Fruit fly (Drosophila melanogaster) whole organism, embryonic: ENCODE measurements around the gene smo.

Experiments
- Bteb2 ChIP-seq: fragments of 200-800 bp; sonication (Bioruptor generic); optimal IDR thresholded peaks from 2 replicates; lab custom pipeline; 2016; ENCODE audit warnings: missing biosample characterization, missing genetic modification characterization
- CG11456 ChIP-seq: fragments of 200-800 bp; sonication (Bioruptor generic); IDR thresholded peaks from 3 replicates; pipeline ENCODE4 v1.3.6; 2022; ENCODE audit warnings: missing biosample characterization, missing genetic modification characterization
- CG12769 ChIP-seq: fragments of 200-800 bp; sonication (Bioruptor generic); optimal IDR thresholded peaks from 2 replicates; lab custom pipeline; 2019; ENCODE audit warnings: missing biosample characterization, mild to moderate bottlenecking, missing genetic modification characterization, moderate library complexity
- CG16815 ChIP-seq: fragments of 200-800 bp; sonication (Bioruptor generic); optimal IDR thresholded peaks from 3 replicates; lab custom pipeline; 2017; ENCODE audit warnings: missing biosample characterization, mild to moderate bottlenecking, missing genetic modification characterization
- CG17361 ChIP-seq: fragments of 200-800 bp; sonication (Bioruptor generic); IDR thresholded peaks from 3 replicates; pipeline ENCODE4 v1.3.6; 2022; ENCODE audit warnings: missing biosample characterization, missing genetic modification characterization
- CG17385 ChIP-seq: fragments of 200-800 bp; sonication (Bioruptor generic); optimal IDR thresholded peaks from 3 replicates; lab custom pipeline; 2018; ENCODE audit warnings: missing biosample characterization, mild to moderate bottlenecking, missing genetic modification characterization
- CG17612 ChIP-seq: fragments of 200-800 bp; sonication (Bioruptor generic); IDR thresholded peaks from 2 replicates; pipeline ENCODE4 v1.3.6; 2022; ENCODE audit warnings: missing biosample characterization, missing genetic modification characterization
- CG2120 ChIP-seq: fragments of 200-800 bp; sonication (Bioruptor generic); optimal IDR thresholded peaks from 3 replicates; lab custom pipeline; 2016; ENCODE audit warnings: missing biosample characterization, missing genetic modification characterization
- CG2678 ChIP-seq: fragments of 200-800 bp; sonication (Bioruptor generic); optimal IDR thresholded peaks from 3 replicates; lab custom pipeline; 2019; ENCODE audit warnings: missing biosample characterization, mild to moderate bottlenecking, missing genetic modification characterization, moderate library complexity
- CG6272 ChIP-seq: fragments of 200-800 bp; sonication (Bioruptor generic); IDR thresholded peaks from 2 replicates; pipeline ENCODE4 v1.3.6; 2022; ENCODE audit warnings: missing biosample characterization, missing genetic modification characterization
- CG7786 ChIP-seq: fragments of 200-800 bp; sonication (Bioruptor generic); optimal IDR thresholded peaks from 2 replicates; lab custom pipeline; 2016; ENCODE audit warnings: missing biosample characterization, missing genetic modification characterization
- CG8290 ChIP-seq, 3 experiments: fragments of 200-800 bp; sonication (Bioruptor generic); optimal IDR thresholded peaks; 2 replicates each; lab custom pipeline; 2016 to 2019; ENCODE audit warnings: missing biosample characterization in 3 of 3, missing genetic modification characterization in 3 of 3, mild to moderate bottlenecking in 2 of 3, moderate library complexity in 1 of 3
- CG9437 ChIP-seq: fragments of 200-800 bp; sonication (Bioruptor generic); optimal IDR thresholded peaks from 2 replicates; lab custom pipeline; 2018; ENCODE audit warnings: missing biosample characterization, mild to moderate bottlenecking, missing genetic modification characterization
- CG9609 ChIP-seq: fragments of 200-800 bp; sonication (Bioruptor generic); optimal IDR thresholded peaks from 3 replicates; lab custom pipeline; 2016; ENCODE audit warnings: missing biosample characterization, missing genetic modification characterization
- CG9932 ChIP-seq: fragments of 200-800 bp; sonication (Bioruptor generic); IDR thresholded peaks from 2 replicates; pipeline ENCODE4 v1.3.6; 2022; ENCODE audit warnings: missing biosample characterization, missing genetic modification characterization
- Dek ChIP-seq: fragments of 200-800 bp; sonication (Bioruptor generic); optimal IDR thresholded peaks from 3 replicates; lab custom pipeline; 2019; ENCODE audit warnings: missing biosample characterization, mild to moderate bottlenecking, missing genetic modification characterization, moderate library complexity
- Dip3 ChIP-seq: fragments of 200-800 bp; sonication (Bioruptor generic); optimal IDR thresholded peaks from 3 replicates; lab custom pipeline; 2016; ENCODE audit warnings: missing biosample characterization, missing genetic modification characterization
- Doc2 ChIP-seq: fragments of 200-800 bp; sonication (Bioruptor generic); IDR thresholded peaks from 2 replicates; pipeline ENCODE4 v1.3.6; 2022; ENCODE audit warnings: missing biosample characterization, missing genetic modification characterization
- E2f1 ChIP-seq: fragments of 200-800 bp; sonication (Bioruptor generic); IDR thresholded peaks from 2 replicates; pipeline ENCODE4 v1.3.6; 2022; ENCODE audit warnings: missing biosample characterization, missing genetic modification characterization
- H2.0 ChIP-seq: fragments of 200-800 bp; sonication (Bioruptor generic); IDR thresholded peaks from 2 replicates; pipeline ENCODE4 v1.3.6; 2022; ENCODE audit warnings: missing biosample characterization, missing genetic modification characterization
- Hr51 ChIP-seq, 2 experiments: fragments of 200-800 bp; sonication (Bioruptor generic); optimal IDR thresholded peaks; 2 replicates in 1 of 2; 3 replicates in 1 of 2; lab custom pipeline; 2016 to 2018; ENCODE audit warnings: missing biosample characterization in 2 of 2, missing genetic modification characterization in 2 of 2, mild to moderate bottlenecking in 1 of 2, moderate library complexity in 1 of 2
- MBD-R2 ChIP-seq: fragments of 200-800 bp; sonication (Bioruptor generic); IDR thresholded peaks from 2 replicates; pipeline ENCODE4 v1.3.6; 2022; ENCODE audit warnings: missing biosample characterization, missing genetic modification characterization
- Med ChIP-seq: fragments of 200-800 bp; sonication (Bioruptor generic); peaks from one replicate; lab custom pipeline; 2016; ENCODE audit warnings: missing biosample characterization, missing genetic modification characterization, mild to moderate bottlenecking, inconsistent platforms, moderate library complexity
- Oli ChIP-seq: fragments of 200-800 bp; sonication (Bioruptor generic); optimal IDR thresholded peaks from 2 replicates; lab custom pipeline; 2018; ENCODE audit warnings: missing biosample characterization, mild to moderate bottlenecking, missing genetic modification characterization, moderate library complexity
- Pdp1 ChIP-seq, 2 experiments: fragments of 200-800 bp; sonication (Bioruptor generic); optimal IDR thresholded peaks; 3 replicates each; lab custom pipeline; 2016; ENCODE audit warnings: missing biosample characterization in 2 of 2, missing genetic modification characterization in 2 of 2, mild to moderate bottlenecking in 1 of 2, moderate library complexity in 1 of 2
- Sox102F ChIP-seq: fragments of 200-800 bp; sonication (Bioruptor generic); optimal IDR thresholded peaks from 2 replicates; lab custom pipeline; 2018; ENCODE audit warnings: missing biosample characterization, mild to moderate bottlenecking, missing genetic modification characterization, moderate library complexity
- TFAM ChIP-seq: fragments of 200-800 bp; sonication (Bioruptor generic); optimal IDR thresholded peaks from 2 replicates; lab custom pipeline; 2017; ENCODE audit warnings: missing biosample characterization, missing genetic modification characterization, inconsistent platforms
- abd-A ChIP-seq: fragments of 200-800 bp; sonication (Bioruptor generic); optimal IDR thresholded peaks from 3 replicates; lab custom pipeline; 2019; ENCODE audit warnings: missing biosample characterization, mild to moderate bottlenecking, missing genetic modification characterization, moderate library complexity
- ara ChIP-seq: fragments of 200-800 bp; sonication (Bioruptor generic); IDR thresholded peaks from 2 replicates; pipeline ENCODE4 v1.3.6; 2022; ENCODE audit warnings: missing biosample characterization, missing genetic modification characterization
- dysf ChIP-seq: fragments of 200-800 bp; sonication (Bioruptor generic); IDR thresholded peaks from 3 replicates; pipeline ENCODE4 v1.3.6; 2022; ENCODE audit warnings: missing biosample characterization, missing genetic modification characterization
- fd64A ChIP-seq: fragments of 200-800 bp; sonication (Bioruptor generic); optimal IDR thresholded peaks from 3 replicates; lab custom pipeline; 2018; ENCODE audit warnings: missing biosample characterization, mild to moderate bottlenecking, missing genetic modification characterization
- kah ChIP-seq: fragments of 200-800 bp; sonication (Bioruptor generic); optimal IDR thresholded peaks from 2 replicates; lab custom pipeline; 2018; ENCODE audit warnings: missing biosample characterization, mild to moderate bottlenecking, missing genetic modification characterization
- lmd ChIP-seq: fragments of 200-800 bp; sonication (Bioruptor generic); IDR thresholded peaks from 2 replicates; pipeline ENCODE4 v1.3.6; 2022; ENCODE audit warnings: missing biosample characterization, missing genetic modification characterization
- mam ChIP-seq: fragments of 200-800 bp; sonication (Bioruptor generic); optimal IDR thresholded peaks from 3 replicates; lab custom pipeline; 2016; ENCODE audit warnings: missing biosample characterization, missing genetic modification characterization
- nom ChIP-seq: fragments of 200-800 bp; sonication (Bioruptor generic); optimal IDR thresholded peaks from 2 replicates; lab custom pipeline; 2017; ENCODE audit warnings: missing biosample characterization, missing genetic modification characterization, mild to moderate bottlenecking, moderate library complexity, missing genetic modification reagents
- oc ChIP-seq: fragments of 200-800 bp; sonication (Bioruptor generic); optimal IDR thresholded peaks from 2 replicates; lab custom pipeline; 2018; ENCODE audit warnings: missing biosample characterization, mild to moderate bottlenecking, missing genetic modification characterization, moderate library complexity
- run ChIP-seq: fragments of 200-800 bp; sonication (Bioruptor generic); optimal IDR thresholded peaks from 3 replicates; lab custom pipeline; 2018; ENCODE audit warnings: missing biosample characterization, mild to moderate bottlenecking, missing genetic modification characterization
- sd ChIP-seq: fragments of 200-800 bp; sonication (Bioruptor generic); optimal IDR thresholded peaks from 3 replicates; lab custom pipeline; 2018; ENCODE audit warnings: missing biosample characterization, mild to moderate bottlenecking, missing genetic modification characterization, moderate library complexity
- sens ChIP-seq: fragments of 200-800 bp; sonication (Bioruptor generic); peaks from one replicate; lab custom pipeline; 2016; ENCODE audit warnings: missing biosample characterization, missing genetic modification characterization
- shn ChIP-seq: fragments of 200-800 bp; sonication (Bioruptor generic); optimal IDR thresholded peaks from 3 replicates; lab custom pipeline; 2016; ENCODE audit warnings: missing biosample characterization, missing genetic modification characterization
- so ChIP-seq: fragments of 200-800 bp; sonication (Bioruptor generic); IDR thresholded peaks from 3 replicates; pipeline ENCODE4 v1.3.6; 2022; ENCODE audit warnings: missing biosample characterization, missing genetic modification characterization
- sob ChIP-seq: fragments of 200-800 bp; sonication (Bioruptor generic); IDR thresholded peaks from 2 replicates; pipeline ENCODE4 v1.3.6; 2022; ENCODE audit warnings: missing biosample characterization, missing genetic modification characterization
- sr ChIP-seq: fragments of 200-800 bp; sonication (Bioruptor generic); IDR thresholded peaks from 3 replicates; pipeline ENCODE4 v1.3.6; 2022; ENCODE audit warnings: missing biosample characterization, missing genetic modification characterization
- tio ChIP-seq: fragments of 200-800 bp; sonication (Bioruptor generic); optimal IDR thresholded peaks from 2 replicates; lab custom pipeline; 2017; ENCODE audit warnings: missing biosample characterization, missing genetic modification characterization, inconsistent platforms
- vvl ChIP-seq: fragments of 200-800 bp; sonication (Bioruptor generic); IDR thresholded peaks from 2 replicates; pipeline ENCODE4 v1.3.6; 2022; ENCODE audit warnings: missing biosample characterization, missing genetic modification characterization
- z ChIP-seq: fragments of 200-800 bp; sonication (Bioruptor generic); IDR thresholded peaks from 3 replicates; pipeline ENCODE4 v1.3.6; 2022; ENCODE audit warnings: missing biosample characterization, missing genetic modification characterization
- zfh2 ChIP-seq: fragments of 200-800 bp; sonication (Bioruptor generic); optimal IDR thresholded peaks from 2 replicates; lab custom pipeline; 2016; ENCODE audit warnings: missing biosample characterization, missing genetic modification characterization

The smo gene

DNA sequence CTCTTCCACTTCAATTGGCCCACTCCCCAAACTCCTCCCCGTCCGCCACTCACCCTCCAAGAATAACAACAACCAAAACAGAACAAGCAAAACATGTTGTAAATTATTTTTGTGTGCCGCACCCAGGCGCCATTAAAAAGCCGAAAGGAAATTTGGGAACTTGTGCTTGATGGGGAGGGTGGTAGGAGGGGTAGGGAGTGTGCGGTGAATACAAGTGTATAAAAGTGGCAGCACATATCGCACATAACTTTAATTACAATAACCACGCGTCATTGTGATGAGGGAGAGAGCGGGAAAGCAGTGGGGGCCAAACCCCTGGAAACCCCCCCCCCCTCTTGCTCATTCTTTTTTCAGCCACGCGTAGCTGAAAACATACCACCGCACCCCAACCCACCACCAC is 29.7 kb downstream of the smo start (continued):
- TF ChIP-seq sob (GFP tag; lab: Robert Waterston, UW): 0 out of 2 replicates have a peak, but pooled peaks have one; percentile 18

DNA sequence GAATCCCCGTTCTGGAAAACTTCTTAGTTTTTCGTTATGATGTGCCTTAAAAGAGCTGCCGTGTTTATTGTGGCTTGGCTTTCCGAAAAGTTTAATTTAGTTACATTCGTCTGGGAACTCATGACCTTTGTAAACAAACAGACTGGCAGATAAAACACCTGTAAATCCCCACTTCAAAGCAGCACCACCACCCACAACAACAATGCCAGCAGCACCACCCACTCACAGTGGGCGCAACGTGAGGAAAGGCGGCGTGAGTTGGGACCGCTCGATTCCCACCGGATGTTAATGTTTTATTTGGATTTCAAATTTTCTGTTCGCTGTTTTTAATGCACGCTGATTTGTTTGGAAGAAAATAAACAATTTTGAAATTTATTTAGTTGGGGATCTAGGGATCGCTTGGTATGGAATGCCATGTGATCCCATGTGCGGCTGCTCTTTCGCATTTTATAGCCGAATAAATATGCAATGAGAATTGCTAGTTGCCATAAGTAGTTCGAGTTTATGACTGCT is 30.9 kb downstream of the smo start:
- TF ChIP-seq kah (peak; percentile 69), sd (peak; percentile 69), sens (GFP tag; lab: Kevin White, UChicago) (peak; percentile 3), fd64A (GFP tag; lab: Kevin White, UChicago) (peak; percentile 43), so (no peak), run (tag; lab: Kevin White, UChicago) (peak; percentile 17), CG12769 (tag; lab: Kevin White, UChicago) (peak; percentile 71), nom (no peak), sr (GFP tag; lab: Robert Waterston, UW) (peak; percentile 56; the same call in 1 of the 3 replicates), abd-A (peak; percentile 27)

DNA sequence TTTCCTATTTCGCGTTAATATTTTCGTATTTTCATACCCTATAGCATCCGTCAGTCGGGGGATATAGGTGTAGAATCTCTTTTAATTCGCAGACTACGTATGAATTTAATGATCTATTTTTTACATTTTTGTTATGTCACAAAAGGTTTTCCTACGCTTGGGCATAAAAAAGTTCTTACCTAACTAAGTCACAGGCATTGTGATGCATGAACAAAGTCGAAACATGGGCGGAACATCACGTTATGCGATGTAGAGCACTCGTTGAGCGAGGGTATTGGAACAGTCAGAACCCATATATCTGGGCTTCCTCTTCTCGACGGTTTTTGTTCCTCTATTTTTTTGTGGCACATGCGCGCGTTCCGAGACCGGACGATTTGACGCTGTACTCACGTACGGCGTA is 31.8 kb downstream of the smo start:
- TF ChIP-seq dysf (peak; percentile 27; the same call in 2 of the 3 replicates), Hr51 (GFP tag; optimal IDR thresholded peaks at IDR 0.05; lab: Kevin White, UChicago) (peak in 1 of 2 experiments; percentile 14), zfh2 (GFP tag; lab: Kevin White, UChicago) (peak; percentile 17), z (GFP tag; lab: Robert Waterston, UW) (no peak), MBD-R2 (GFP tag; lab: Robert Waterston, UW) (0 out of 2 replicates have a peak, but pooled peaks have one; percentile 7), Bteb2 (no peak), CG17612 (GFP tag; lab: Robert Waterston, UW) (no peak), H2.0 (GFP tag; lab: Robert Waterston, UW) (no peak), lmd (peak; percentile 54), Oli (peak; percentile 6), CG9932 (GFP tag; lab: Robert Waterston, UW) (peak; percentile 29; the same call in 1 of the 2 replicates), Dek (peak; percentile 30), Med (peak; percentile 80), E2f1 (GFP tag; lab: Robert Waterston, UW) (peak; percentile 10; the same call in 1 of the 2 replicates), Pdp1 (GFP tag; optimal IDR thresholded peaks at IDR 0.05; lab: Kevin White, UChicago) (peak; percentile 1 to 22), CG11456 (GFP tag; lab: Robert Waterston, UW) (0 out of 3 replicates have a peak, but pooled peaks have one; percentile 43), Sox102F (GFP tag; lab: Kevin White, UChicago) (peak; percentile 35), TFAM (GFP tag; lab: Kevin White, UChicago) (no peak), tio (GFP tag; lab: Kevin White, UChicago) (peak; percentile 30), vvl (GFP tag; lab: Robert Waterston, UW) (peak; percentile 12; the same call in 1 of the 2 replicates), ara (no peak), Dip3 (GFP tag; lab: Kevin White, UChicago) (peak; percentile 16), CG2678 (tag; lab: Kevin White, UChicago) (peak; percentile 38), CG17361 (GFP tag; lab: Robert Waterston, UW) (0 out of 3 replicates have a peak, but pooled peaks have one; percentile 12), CG7786 (GFP tag; lab: Kevin White, UChicago) (peak; percentile 29), CG9437 (GFP tag; lab: Kevin White, UChicago) (no peak), CG2120 (peak; percentile 40), oc (no peak), shn (GFP tag; lab: Kevin White, UChicago) (peak; percentile 26), CG9609 (GFP tag; lab: Kevin White, UChicago) (peak; percentile 8), CG6272 (GFP tag; lab: Robert Waterston, UW) (0 out of 2 replicates have a peak, but pooled peaks have one; percentile 13), CG17385 (GFP tag; lab: Kevin White, UChicago) (peak; percentile 28), Doc2 (GFP tag; lab: Robert Waterston, UW) (no peak), CG16815 (peak; percentile 2), mam (GFP tag; lab: Kevin White, UChicago) (peak; percentile 4), CG8290 (GFP tag; optimal IDR thresholded peaks at IDR 0.05; lab: Kevin White, UChicago) (no peak), CG8290 (tag; optimal IDR thresholded peaks at IDR 0.05; lab: Kevin White, UChicago) (peak in 1 of 2 experiments; percentile 4)
